Fruit fly (Drosophila melanogaster) whole organism, embryonic: ENCODE results near the gene Cad89D.

Experiments
- CG15269 ChIP-seq: fragments of 200-800 bp; sonication (Bioruptor generic); optimal IDR thresholded peaks from 2 replicates; lab custom pipeline; 2018; ENCODE audit warnings: missing biosample characterization, mild to moderate bottlenecking, missing genetic modification characterization, moderate library complexity
- CG32772 ChIP-seq: fragments of 200-800 bp; sonication (Bioruptor generic); IDR thresholded peaks from 2 replicates; pipeline ENCODE4 v1.3.6; 2022; ENCODE audit warnings: missing biosample characterization, missing genetic modification characterization
- CG8089 ChIP-seq: fragments of 200-800 bp; sonication (Bioruptor generic); optimal IDR thresholded peaks from 3 replicates; lab custom pipeline; 2016; ENCODE audit warnings: missing biosample characterization, missing genetic modification characterization
- Dip3 ChIP-seq: fragments of 200-800 bp; sonication (Bioruptor generic); optimal IDR thresholded peaks from 3 replicates; lab custom pipeline; 2016; ENCODE audit warnings: missing biosample characterization, missing genetic modification characterization
- Doc3 ChIP-seq: fragments of 200-800 bp; sonication (Bioruptor generic); IDR thresholded peaks from 3 replicates; pipeline ENCODE4 v1.3.6; 2022; ENCODE audit warnings: missing biosample characterization, missing genetic modification characterization; ENCODE audit not compliant: partially characterized antibody
- Nf-YA ChIP-seq: fragments of 200-800 bp; sonication (Bioruptor generic); IDR thresholded peaks from 2 replicates; pipeline ENCODE4 v1.3.6; 2022; ENCODE audit warnings: missing biosample characterization, missing genetic modification characterization
- Optix ChIP-seq: fragments of 200-800 bp; sonication (Bioruptor generic); IDR thresholded peaks from 3 replicates; pipeline ENCODE4 v1.3.6; 2022; ENCODE audit warnings: missing biosample characterization, missing genetic modification characterization
- Usf ChIP-seq: fragments of 200-800 bp; sonication (Bioruptor generic); optimal IDR thresholded peaks from 2 replicates; lab custom pipeline; 2017; ENCODE audit warnings: missing genotype, missing biosample characterization, missing genetic modification characterization
- br ChIP-seq: fragments of >200 bp; optimal IDR thresholded peaks from 2 replicates; lab custom pipeline; 2017
- disco-r ChIP-seq: fragments of 200-800 bp; sonication (Bioruptor generic); optimal IDR thresholded peaks from 2 replicates; lab custom pipeline; 2016; ENCODE audit warnings: missing biosample characterization, missing genetic modification characterization
- salm ChIP-seq: fragments of 200-800 bp; sonication (Bioruptor generic); optimal IDR thresholded peaks from 2 replicates; lab custom pipeline; 2018; ENCODE audit warnings: missing biosample characterization, mild to moderate bottlenecking, missing genetic modification characterization
- tap ChIP-seq: fragments of 200-800 bp; optimal IDR thresholded peaks from 3 replicates; lab custom pipeline; 2019; ENCODE audit warnings: missing biosample characterization, mild to moderate bottlenecking, missing genetic modification characterization, moderate library complexity
- zfh1 ChIP-seq: fragments of 200-800 bp; sonication (Bioruptor generic); IDR thresholded peaks from 3 replicates; pipeline ENCODE4 v1.3.6; 2022; ENCODE audit warnings: missing biosample characterization, missing genetic modification characterization

dm6 chr3R:16524178-16524577 lies 29.0 kb upstream of the Cad89D start:
- no peak for TF ChIP-seq disco-r (GFP tag; lab: Kevin White, UChicago)
- TF ChIP-seq br = no peak
- TF ChIP-seq CG32772 (GFP tag; lab: Robert Waterston, UW) = peak; percentile 76
- no peak for TF ChIP-seq Usf (GFP tag; lab: Kevin White, UChicago)
- TF ChIP-seq CG15269 (tag; lab: Kevin White, UChicago) = peak; percentile 34
- TF ChIP-seq Dip3 = no peak
- peak; percentile 87 for TF ChIP-seq zfh1 (GFP tag; lab: Robert Waterston, UW)
- no peak for TF ChIP-seq Doc3 (GFP tag; lab: Robert Waterston, UW)
- TF ChIP-seq Optix (GFP tag; lab: Robert Waterston, UW) = no peak
- peak; percentile 72 for TF ChIP-seq salm (tag; lab: Kevin White, UChicago)
- 0 out of 2 replicates have a peak, but pooled peaks have one; percentile 26 for TF ChIP-seq Nf-YA (GFP tag; lab: Robert Waterston, UW)
- no peak for TF ChIP-seq CG8089 (GFP tag; lab: Kevin White, UChicago)
- TF ChIP-seq tap (tag; lab: Kevin White, UChicago) = peak; percentile 90
